Worm (Caenorhabditis elegans): ENCODE data around the gene K03D3.5.

Gene K03D3.5

DNA sequence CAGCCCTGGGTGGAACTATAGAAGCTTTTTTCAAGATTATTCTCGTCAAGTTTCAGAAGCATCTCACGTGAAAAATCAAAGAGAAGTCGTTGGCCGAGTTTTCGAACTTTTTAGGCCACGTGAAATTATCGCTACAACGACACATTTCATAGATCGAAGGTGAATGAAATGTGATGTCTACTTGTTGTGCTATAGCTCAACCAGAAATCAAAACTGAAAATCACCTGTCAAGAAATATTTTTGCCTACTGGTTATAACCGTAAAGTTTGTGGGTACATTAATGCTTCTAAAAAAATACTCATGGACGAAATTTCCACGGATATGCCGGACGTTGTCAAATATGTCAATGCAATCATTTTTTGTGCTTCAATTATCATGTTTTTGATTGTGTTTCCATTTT lies 14.7 kb upstream of the K03D3.5 start, which contains the start of gene srz-38:
Gene srz-38, plus strand, starts transcription at position 301 of the 400 bp plus-strand sequence.
- TF ChIP-seq hlh-11 (tag; optimal IDR thresholded peaks at IDR 0.05) (no peak), ceh-44 (GFP tag; IDR thresholded peaks at IDR 0.05) (no peak), daf-19 (GFP tag; conservative IDR thresholded peaks at IDR 0.05) (no peak)

DNA sequence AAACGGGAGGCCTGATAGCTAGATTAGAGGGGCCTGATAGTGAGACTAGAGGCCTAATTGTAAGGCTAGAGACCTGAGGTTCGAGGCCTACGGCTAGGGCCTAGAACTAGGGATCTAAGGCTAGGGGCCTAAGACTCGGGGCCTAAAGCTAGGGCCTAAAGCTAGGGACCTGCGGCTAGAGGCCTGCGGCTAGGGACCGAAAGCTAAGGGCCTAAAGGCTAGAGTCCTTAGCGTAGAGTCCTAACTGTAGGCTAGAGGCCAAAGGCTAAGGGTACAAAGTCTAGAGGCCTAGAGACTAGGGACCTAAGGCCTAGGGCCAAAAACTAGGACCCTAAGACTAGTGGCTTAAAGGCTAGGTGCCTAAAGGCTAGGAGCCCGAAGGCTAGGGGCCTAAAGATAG lies 12.8 kb upstream of the K03D3.5 start:
- TF ChIP-seq nhr-25 (tag; optimal IDR thresholded peaks at IDR 0.05; ENCODE audit: borderline replicate concordance, insufficient read depth) (no peak), unc-130 (GFP tag; optimal IDR thresholded peaks at IDR 0.05) (no peak), nhr-111 (GFP tag; optimal IDR thresholded peaks at IDR 0.05) (no peak), tra-1 (GFP tag; IDR thresholded peaks at IDR 0.05) (0 out of 2 replicates have a peak, but pooled peaks have one; percentile 30), saeg-2 (GFP tag; IDR thresholded peaks at IDR 0.05) (no peak), zip-2 (tag; optimal IDR thresholded peaks at IDR 0.05) (no peak), Y5F2A.4 (GFP tag; optimal IDR thresholded peaks at IDR 0.05) (no peak), egl-27 (tag; optimal IDR thresholded peaks at IDR 0.05) (no peak), nhr-76 (tag; optimal IDR thresholded peaks at IDR 0.05) (no peak), zfp-3 (GFP tag; conservative IDR thresholded peaks at IDR 0.05) (no peak), dmd-8 (GFP tag; IDR thresholded peaks at IDR 0.05) (0 out of 2 replicates have a peak, but pooled peaks have one; percentile 58), R02D3.7 (tag; optimal IDR thresholded peaks at IDR 0.05) (no peak), pha-4 (GFP tag; IDR thresholded peaks at IDR 0.05) (no peak), pha-4 (tag; optimal IDR thresholded peaks at IDR 0.05) (no peak)

- TF ChIP-seq F37D6.2 (tag; optimal IDR thresholded peaks at IDR 0.05) = no peak
Observed at ce11 chrIV:16332585-16332984, 12.3 kb upstream of the K03D3.5 start, which contains the start of gene srz-71. Gene srz-71 (plus strand): TSS chrIV:16332885.

- TF ChIP-seq zfp-2 (tag; optimal IDR thresholded peaks at IDR 0.05) (no peak), set-16 (GFP tag; IDR thresholded peaks at IDR 0.05) (peak; percentile 84), D1046.2 (GFP tag; IDR thresholded peaks at IDR 0.05) (no peak), aha-1 (tag) (peak; percentile 89), T26A8.4 (GFP tag; IDR thresholded peaks at IDR 0.05) (no peak)
Observed at ce11 chrIV:16330508-16330907, 10.2 kb upstream of the K03D3.5 start.

ce11 chrIV:16329159-16329558 lies 8.8 kb upstream of the K03D3.5 start, which contains the start of gene srz-74:
Gene srz-74 (plus strand): TSS chrIV:16329459.
- peak in 1 of 2 experiments; percentile 16 for TF ChIP-seq unc-62 (GFP tag; optimal IDR thresholded peaks at IDR 0.05 in 1 of 2)
- no peak for TF ChIP-seq unc-62 (tag; optimal IDR thresholded peaks at IDR 0.05)
- TF ChIP-seq attf-4 (tag; optimal IDR thresholded peaks at IDR 0.05) = no peak

- no peak for TF ChIP-seq Y48G9A.11 (GFP tag; IDR thresholded peaks at IDR 0.05)
- TF ChIP-seq skn-1 (tag; optimal IDR thresholded peaks at IDR 0.05) = no peak
- no peak for TF ChIP-seq gei-8 (GFP tag; optimal IDR thresholded peaks at IDR 0.05)
- TF ChIP-seq cey-2 (tag; optimal IDR thresholded peaks at IDR 0.05; ENCODE audit: borderline replicate concordance, insufficient read depth) = no peak
- no peak for TF ChIP-seq attf-4 (tag; optimal IDR thresholded peaks at IDR 0.05)
Observed at ce11 chrIV:16328519-16328918, 8.2 kb upstream of the K03D3.5 start, which contains the start of gene K03D3.2. Gene K03D3.2 (minus strand): TSS chrIV:16328619.

DNA sequence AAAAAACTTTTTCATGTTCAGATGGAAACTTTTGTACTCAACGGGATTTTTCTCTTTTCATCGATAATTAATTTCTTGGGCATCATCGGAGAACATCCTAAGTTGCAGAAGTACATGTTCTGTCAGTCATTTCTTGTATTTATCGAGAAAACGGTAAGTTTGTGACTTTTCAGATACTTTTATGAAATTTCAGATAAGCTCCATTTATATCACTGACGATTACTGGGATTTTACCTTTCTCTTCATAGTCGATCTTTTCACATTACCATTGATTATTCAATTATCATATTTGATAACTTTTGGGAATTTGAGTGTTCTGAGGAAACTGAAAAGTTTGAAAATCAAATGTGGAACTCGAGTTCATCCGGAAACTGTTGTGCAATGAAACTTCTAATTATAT lies 4.3 kb upstream of the K03D3.5 start, which contains the start of gene srz-105:
Gene srz-105, plus strand, starts transcription at position 301 of the 400 bp plus-strand sequence.
- TF ChIP-seq hlh-30 (tag; optimal IDR thresholded peaks at IDR 0.05; ENCODE audit: insufficient read depth) (no peak), mes-2 (tag; optimal IDR thresholded peaks at IDR 0.05; ENCODE audit: poor library complexity, severe bottlenecking) (no peak)
